Fruit fly (Drosophila melanogaster) whole organism, prepupa: ENCODE results near the gene Ir62a.
A peak's percentile ranks its signal among the peaks of the same experiment; 100 is the strongest.

Experiments used
- Blimp-1 ChIP-seq: fragments of 200-800 bp; sonication (Bioruptor generic); optimal IDR thresholded peaks from 3 replicates; lab custom pipeline; 2017; ENCODE audit warnings: missing biosample characterization, missing genetic modification characterization, mild to moderate bottlenecking, moderate library complexity, missing genetic modification reagents
- CG10631 ChIP-seq: fragments of 200-800 bp; sonication (Bioruptor generic); optimal IDR thresholded peaks from 2 replicates; lab custom pipeline; 2016; ENCODE audit warnings: missing biosample characterization, missing genetic modification characterization
- CG10669 ChIP-seq: fragments of 200-800 bp; sonication (Bioruptor generic); optimal IDR thresholded peaks from 3 replicates; lab custom pipeline; 2018; ENCODE audit warnings: missing biosample characterization, mild to moderate bottlenecking, missing genetic modification characterization, moderate library complexity
- CG11294 ChIP-seq: fragments of 200-800 bp; sonication (Bioruptor generic); IDR thresholded peaks from 2 replicates; pipeline ENCODE4 v1.3.6; 2022; ENCODE audit warnings: missing biosample characterization, missing genetic modification characterization
- CG16779 ChIP-seq: fragments of 200-800 bp; sonication (Bioruptor generic); optimal IDR thresholded peaks from 3 replicates; lab custom pipeline; 2017; ENCODE audit warnings: missing biosample characterization, mild to moderate bottlenecking, missing genetic modification characterization
- CG3032 ChIP-seq: fragments of 200-800 bp; optimal IDR thresholded peaks from 2 replicates; lab custom pipeline; 2019; ENCODE audit warnings: missing biosample characterization, mild to moderate bottlenecking, missing genetic modification characterization, moderate library complexity
- CG32006 ChIP-seq: fragments of 200-800 bp; sonication (Bioruptor generic); optimal IDR thresholded peaks from 3 replicates; lab custom pipeline; 2017; ENCODE audit warnings: missing biosample characterization, mild to moderate bottlenecking, missing genetic modification characterization
- CG34406 ChIP-seq: fragments of 200-800 bp; sonication (Bioruptor generic); optimal IDR thresholded peaks from 3 replicates; lab custom pipeline; 2016; ENCODE audit warnings: missing biosample characterization, missing genetic modification characterization
- CG3919 ChIP-seq: fragments of 200-800 bp; sonication (Bioruptor generic); optimal IDR thresholded peaks from 3 replicates; lab custom pipeline; 2016; ENCODE audit warnings: missing biosample characterization, missing genetic modification characterization
- CG6163 ChIP-seq: fragments of 200-800 bp; sonication (Bioruptor generic); IDR thresholded peaks from 3 replicates; pipeline ENCODE4 v1.3.6; 2022; ENCODE audit warnings: missing biosample characterization, missing genetic modification characterization
- CG6792 ChIP-seq: fragments of 200-800 bp; sonication (Bioruptor generic); optimal IDR thresholded peaks from 3 replicates; lab custom pipeline; 2016; ENCODE audit warnings: missing biosample characterization, missing genetic modification characterization
- CG6808 ChIP-seq: fragments of 200-800 bp; sonication (Bioruptor generic); optimal IDR thresholded peaks from 3 replicates; lab custom pipeline; 2017; ENCODE audit warnings: missing biosample characterization, missing genetic modification characterization, mild to moderate bottlenecking, moderate library complexity, missing genetic modification reagents
- CG6854 ChIP-seq: fragments of 200-800 bp; sonication (Bioruptor generic); optimal IDR thresholded peaks from 2 replicates; lab custom pipeline; 2017; ENCODE audit warnings: missing biosample characterization, mild to moderate bottlenecking, missing genetic modification characterization
- CG7368 ChIP-seq: fragments of 200-800 bp; sonication (Bioruptor generic); optimal IDR thresholded peaks from 3 replicates; lab custom pipeline; 2016; ENCODE audit warnings: missing biosample characterization, missing genetic modification characterization
- CG8119 ChIP-seq: fragments of 200-800 bp; sonication (Bioruptor generic); IDR thresholded peaks from 3 replicates; pipeline ENCODE4 v1.3.6; 2022; ENCODE audit warnings: missing biosample characterization, missing genetic modification characterization
- CG8319 ChIP-seq: fragments of 200-800 bp; sonication (Bioruptor generic); optimal IDR thresholded peaks from 3 replicates; lab custom pipeline; 2016; ENCODE audit warnings: missing biosample characterization, missing genetic modification characterization
- CG8632 ChIP-seq: fragments of 200-800 bp; sonication (Bioruptor generic); optimal IDR thresholded peaks from 3 replicates; lab custom pipeline; 2016; ENCODE audit warnings: missing biosample characterization, missing genetic modification characterization
- CG9139 ChIP-seq: fragments of 200-800 bp; sonication (Bioruptor generic); optimal IDR thresholded peaks from 3 replicates; lab custom pipeline; 2017; ENCODE audit warnings: missing biosample characterization, mild to moderate bottlenecking, missing genetic modification characterization
- Eip75B ChIP-seq: fragments of 200-800 bp; sonication (Bioruptor generic); optimal IDR thresholded peaks from 3 replicates; lab custom pipeline; 2016; ENCODE audit warnings: missing biosample characterization, missing genetic modification characterization
- Eip78C ChIP-seq: fragments of 200-800 bp; sonication (Bioruptor generic); peaks from one replicate; lab custom pipeline; 2016; ENCODE audit warnings: missing biosample characterization, missing genetic modification characterization
- Eip93F ChIP-seq: fragments of 200-800 bp; sonication (Bioruptor generic); optimal IDR thresholded peaks from 2 replicates; lab custom pipeline; 2016; ENCODE audit warnings: missing biosample characterization, mild to moderate bottlenecking, missing genetic modification characterization
- Gug ChIP-seq: fragments of 200-800 bp; sonication (Bioruptor generic); IDR thresholded peaks from 2 replicates; pipeline ENCODE4 v1.3.6; 2022; ENCODE audit warnings: missing biosample characterization, missing genetic modification characterization
- Hr39 ChIP-seq: fragments of 200-800 bp; sonication (Bioruptor generic); optimal IDR thresholded peaks from 2 replicates; lab custom pipeline; 2016; ENCODE audit warnings: missing biosample characterization, missing genetic modification characterization
- Hr4 ChIP-seq: fragments of 200-800 bp; sonication (Bioruptor generic); optimal IDR thresholded peaks from 3 replicates; lab custom pipeline; 2016; ENCODE audit warnings: missing biosample characterization, missing genetic modification characterization
- Lpt ChIP-seq: fragments of 200-800 bp; sonication (Bioruptor generic); optimal IDR thresholded peaks from 3 replicates; lab custom pipeline; 2016; ENCODE audit warnings: missing biosample characterization, missing genetic modification characterization
- Sox102F ChIP-seq: fragments of 200-800 bp; sonication (Bioruptor generic); optimal IDR thresholded peaks from 2 replicates; lab custom pipeline; 2016; ENCODE audit warnings: missing biosample characterization, mild to moderate bottlenecking, missing genetic modification characterization
- achi ChIP-seq: fragments of 200-800 bp; sonication (Bioruptor generic); optimal IDR thresholded peaks from 3 replicates; lab custom pipeline; 2016; ENCODE audit warnings: missing biosample characterization, missing genetic modification characterization
- acj6 ChIP-seq: fragments of 200-800 bp; sonication (Bioruptor generic); optimal IDR thresholded peaks from 3 replicates; lab custom pipeline; 2016; ENCODE audit warnings: missing biosample characterization, missing genetic modification characterization
- cyc ChIP-seq: fragments of 200-800 bp; sonication (Bioruptor generic); optimal IDR thresholded peaks from 3 replicates; lab custom pipeline; 2016; ENCODE audit warnings: missing biosample characterization, missing genetic modification characterization
- dac ChIP-seq: fragments of 200-800 bp; sonication (Bioruptor generic); optimal IDR thresholded peaks from 2 replicates; lab custom pipeline; 2017; ENCODE audit warnings: missing biosample characterization, mild to moderate bottlenecking, missing genetic modification characterization
- dsx ChIP-seq: fragments of 200-800 bp; optimal IDR thresholded peaks from 3 replicates; lab custom pipeline; 2019; ENCODE audit warnings: missing biosample characterization, mild to moderate bottlenecking, missing genetic modification characterization, moderate library complexity; ENCODE audit not compliant: poor library complexity, severe bottlenecking
- eg ChIP-seq: fragments of 200-800 bp; sonication (Bioruptor generic); IDR thresholded peaks from 3 replicates; pipeline ENCODE4 v1.3.6; 2022; ENCODE audit warnings: missing biosample characterization, missing genetic modification characterization
- fd59A ChIP-seq: fragments of 200-800 bp; sonication (Bioruptor generic); optimal IDR thresholded peaks from 2 replicates; lab custom pipeline; 2017; ENCODE audit warnings: missing biosample characterization, mild to moderate bottlenecking, missing genetic modification characterization, missing genetic modification reagents
- fkh ChIP-seq: fragments of 200-800 bp; sonication (Bioruptor generic); optimal IDR thresholded peaks from 3 replicates; lab custom pipeline; 2017; ENCODE audit warnings: missing biosample characterization, mild to moderate bottlenecking, missing genetic modification characterization, moderate library complexity
- lz ChIP-seq: fragments of 200-800 bp; sonication (Bioruptor generic); optimal IDR thresholded peaks from 3 replicates; lab custom pipeline; 2016; ENCODE audit warnings: missing biosample characterization, missing genetic modification characterization
- net ChIP-seq: fragments of 200-800 bp; sonication (Bioruptor generic); optimal IDR thresholded peaks from 3 replicates; lab custom pipeline; 2016; ENCODE audit warnings: missing biosample characterization, missing genetic modification characterization
- salr ChIP-seq, 2 experiments: fragments of 200-800 bp; sonication (Bioruptor generic); optimal IDR thresholded peaks; 3 replicates each; lab custom pipeline; 2016 to 2018; ENCODE audit warnings: missing biosample characterization in 2 of 2, missing genetic modification characterization in 2 of 2, mild to moderate bottlenecking in 1 of 2
- ss ChIP-seq, 2 experiments: fragments of 200-800 bp; sonication (Bioruptor generic); optimal IDR thresholded peaks; 2 replicates in 1 of 2; 3 replicates in 1 of 2; lab custom pipeline; 2017 to 2018; ENCODE audit warnings: mild to moderate bottlenecking in 2 of 2, missing biosample characterization in 2 of 2, missing genetic modification characterization in 2 of 2, moderate library complexity in 1 of 2
- svp ChIP-seq: fragments of 200-800 bp; sonication (Bioruptor generic); peaks from one replicate; lab custom pipeline; 2016; ENCODE audit warnings: missing biosample characterization, missing genetic modification characterization
- topi ChIP-seq: fragments of 200-800 bp; sonication (Bioruptor generic); optimal IDR thresholded peaks from 3 replicates; lab custom pipeline; 2016; ENCODE audit warnings: missing biosample characterization, missing genetic modification characterization

Ir62a gene

dm6 chr3L:1579169-1579853, 48.3 kb upstream of the Ir62a start (continued):
- TF ChIP-seq Blimp-1 (GFP tag; lab: Kevin White, UChicago) (no peak), CG10631 (GFP tag; lab: Kevin White, UChicago) (peak; percentile 26), CG3032 (tag; lab: Kevin White, UChicago) (peak; percentile 12), Lpt (no peak), CG8319 (no peak), Eip75B (peak; percentile 56), CG10669 (GFP tag; lab: Kevin White, UChicago) (peak; percentile 39), dac (GFP tag; lab: Kevin White, UChicago) (peak; percentile 15), CG8632 (GFP tag; lab: Kevin White, UChicago) (peak; percentile 34), Hr4 (GFP tag; lab: Kevin White, UChicago) (peak; percentile 53), lz (GFP tag; lab: Kevin White, UChicago) (peak; percentile 37), CG34406 (GFP tag; lab: Kevin White, UChicago) (peak; percentile 41), CG3919 (GFP tag; lab: Kevin White, UChicago) (peak; percentile 31), fd59A (GFP tag; lab: Kevin White, UChicago) (no peak), CG32006 (GFP tag; lab: Kevin White, UChicago) (peak; percentile 60), CG8119 (GFP tag; lab: Robert Waterston, UW) (peak; percentile 63), CG7368 (GFP tag; lab: Kevin White, UChicago) (peak; percentile 40), net (GFP tag; lab: Kevin White, UChicago) (peak; percentile 22), Gug (GFP tag; lab: Robert Waterston, UW) (no peak), topi (GFP tag; lab: Kevin White, UChicago) (no peak), eg (GFP tag; lab: Robert Waterston, UW) (no peak), CG6792 (peak; percentile 23)

- TF ChIP-seq CG6163 (GFP tag; lab: Robert Waterston, UW): peak; percentile 33; the same call in 1 of the 3 replicates
- peak; percentile 61 for TF ChIP-seq svp
- TF ChIP-seq achi (GFP tag; lab: Kevin White, UChicago): peak; percentile 19
- no peak for TF ChIP-seq acj6
- TF ChIP-seq fkh (GFP tag; lab: Kevin White, UChicago): peak; percentile 64
- peak; percentile 5 for TF ChIP-seq CG3919 (GFP tag; lab: Kevin White, UChicago)
- TF ChIP-seq Hr4 (GFP tag; lab: Kevin White, UChicago): peak; percentile 1
- peak; percentile 52 for TF ChIP-seq Eip78C (GFP tag; lab: Kevin White, UChicago)
- 0 out of 3 replicates have a peak, but pooled peaks have one; percentile 16 for TF ChIP-seq CG8119 (GFP tag; lab: Robert Waterston, UW)
- no peak for TF ChIP-seq eg (GFP tag; lab: Robert Waterston, UW)
Observed at dm6 chr3L:1578391-1578948, 47.4 kb upstream of the Ir62a start.

- no peak for TF ChIP-seq Sox102F
- 0 out of 3 replicates have a peak, but pooled peaks have one; percentile 26 for TF ChIP-seq eg (GFP tag; lab: Robert Waterston, UW)
Observed at dm6 chr3L:1577338-1577737, 46.3 kb upstream of the Ir62a start.

- TF ChIP-seq CG10669 (GFP tag; lab: Kevin White, UChicago): no peak
- no peak for TF ChIP-seq dac (GFP tag; lab: Kevin White, UChicago)
- TF ChIP-seq CG6808 (GFP tag; lab: Kevin White, UChicago): peak; percentile 29
- TF ChIP-seq CG9139 (GFP tag; lab: Kevin White, UChicago): no peak
- TF ChIP-seq dsx (GFP tag; lab: Kevin White, UChicago): peak; percentile 45
- no peak for TF ChIP-seq fkh (GFP tag; lab: Kevin White, UChicago)
- peak; percentile 7 for TF ChIP-seq CG16779
- TF ChIP-seq ss (GFP tag; optimal IDR thresholded peaks at IDR 0.05; lab: Kevin White, UChicago): peak in 1 of 2 experiments; percentile 42
- no peak for TF ChIP-seq Gug (GFP tag; lab: Robert Waterston, UW)
- peak; percentile 71 for TF ChIP-seq CG6854 (GFP tag; lab: Kevin White, UChicago)
- no peak for TF ChIP-seq Hr39 (GFP tag; lab: Kevin White, UChicago)
- TF ChIP-seq CG8119 (GFP tag; lab: Robert Waterston, UW): 0 out of 3 replicates have a peak, but pooled peaks have one; percentile 15
- peak; percentile 85 for TF ChIP-seq Eip78C (GFP tag; lab: Kevin White, UChicago)
- TF ChIP-seq CG6163 (GFP tag; lab: Robert Waterston, UW): peak; percentile 33; the same call in 1 of the 3 replicates
- no peak for TF ChIP-seq Lpt
- TF ChIP-seq CG3919 (GFP tag; lab: Kevin White, UChicago): no peak
- no peak for TF ChIP-seq cyc
- TF ChIP-seq salr (GFP tag; optimal IDR thresholded peaks at IDR 0.05; lab: Kevin White, UChicago): no peak
- no peak for TF ChIP-seq CG11294
- TF ChIP-seq topi (GFP tag; lab: Kevin White, UChicago): no peak
- TF ChIP-seq Eip93F: no peak
- no peak for TF ChIP-seq Hr4 (GFP tag; lab: Kevin White, UChicago)
- TF ChIP-seq eg (GFP tag; lab: Robert Waterston, UW): 0 out of 3 replicates have a peak, but pooled peaks have one; percentile 21
Observed at dm6 chr3L:1576489-1577106, 45.5 kb upstream of the Ir62a start, which contains the start of gene CG13917. Gene CG13917, plus strand, starts transcription at chr3L:1576699.
